Fruit fly (Drosophila melanogaster): Measurements from ENCODE around the gene CG32986.
A peak's percentile ranks its signal among the peaks of the same experiment; 100 is the strongest.

The CG32986 gene

dm6 chr2L:8897954-8898713 is 35.6 kb downstream of the CG32986 start (continued):
- no peak for TF ChIP-seq slp2 (GFP tag; optimal IDR thresholded peaks at IDR 0.05)
- peak; percentile 53 for TF ChIP-seq CG13296 (GFP tag; optimal IDR thresholded peaks at IDR 0.05)
- no peak for TF ChIP-seq CG6683 (GFP tag; optimal IDR thresholded peaks at IDR 0.05)
- peak; percentile 27 for TF ChIP-seq CG6254 (GFP tag; optimal IDR thresholded peaks at IDR 0.05)
- no peak for TF ChIP-seq crp (GFP tag; optimal IDR thresholded peaks at IDR 0.05)
- TF ChIP-seq PHDP (tag; optimal IDR thresholded peaks at IDR 0.05): peak; percentile 51
- no peak for TF ChIP-seq BEAF-32 (GFP tag; optimal IDR thresholded peaks at IDR 0.05)
- peak; percentile 33 for TF ChIP-seq ind (GFP tag; optimal IDR thresholded peaks at IDR 0.05)
- TF ChIP-seq HmgD (GFP tag; optimal IDR thresholded peaks at IDR 0.05): no peak
- no peak for TF ChIP-seq pros (GFP tag; optimal IDR thresholded peaks at IDR 0.05)
- peak; percentile 15 for TF ChIP-seq CG30431 (GFP tag; optimal IDR thresholded peaks at IDR 0.05)
- TF ChIP-seq Hand (GFP tag; optimal IDR thresholded peaks at IDR 0.05): no peak
- TF ChIP-seq CG15479 (GFP tag; optimal IDR thresholded peaks at IDR 0.05): no peak
- TF ChIP-seq chn (GFP tag; optimal IDR thresholded peaks at IDR 0.05): no peak
- no peak for TF ChIP-seq CG14965 (GFP tag; optimal IDR thresholded peaks at IDR 0.05; ENCODE audit: borderline replicate concordance)
- TF ChIP-seq yki (optimal IDR thresholded peaks at IDR 0.05): no peak
- no peak for TF ChIP-seq ab (GFP tag; optimal IDR thresholded peaks at IDR 0.05)
- TF ChIP-seq cwo (GFP tag; optimal IDR thresholded peaks at IDR 0.05): peak; percentile 33
- TF ChIP-seq CG31224 (GFP tag; IDR thresholded peaks at IDR 0.05): peak; percentile 21; the same call in 1 of the 2 replicates
- TF ChIP-seq CG11398 (GFP tag; optimal IDR thresholded peaks at IDR 0.05): no peak
- TF ChIP-seq zfh2 (GFP tag; optimal IDR thresholded peaks at IDR 0.05): peak; percentile 33
- no peak for TF ChIP-seq CG33213 (GFP tag; optimal IDR thresholded peaks at IDR 0.05)
- no peak for TF ChIP-seq CG2889 (GFP tag; IDR thresholded peaks at IDR 0.05)
- no peak for TF ChIP-seq Elba2 (GFP tag; optimal IDR thresholded peaks at IDR 0.05)
- TF ChIP-seq Nf-YC (tag; optimal IDR thresholded peaks at IDR 0.05): peak; percentile 48
- TF ChIP-seq sna (GFP tag; IDR thresholded peaks at IDR 0.05; ENCODE audit: partially characterized antibody): no peak
- peak; percentile 25 for TF ChIP-seq Med (GFP tag)
- TF ChIP-seq CG5245 (GFP tag; optimal IDR thresholded peaks at IDR 0.05): no peak
- peak; percentile 57 for TF ChIP-seq tap (tag; optimal IDR thresholded peaks at IDR 0.05)
- no peak for TF ChIP-seq peb (GFP tag; IDR thresholded peaks at IDR 0.05)
- no peak for TF ChIP-seq HmgZ (tag; optimal IDR thresholded peaks at IDR 0.05)
- no peak for TF ChIP-seq Taf1 (GFP tag; IDR thresholded peaks at IDR 0.05)
- TF ChIP-seq knrl (GFP tag; IDR thresholded peaks at IDR 0.05; ENCODE audit: partially characterized antibody): no peak
- TF ChIP-seq CG1647 (GFP tag; optimal IDR thresholded peaks at IDR 0.05): no peak
- peak; percentile 35 for TF ChIP-seq corto (GFP tag; optimal IDR thresholded peaks at IDR 0.05)
- TF ChIP-seq CG2202 (tag; optimal IDR thresholded peaks at IDR 0.05): no peak
- TF ChIP-seq Sry-δ (GFP tag; optimal IDR thresholded peaks at IDR 0.05): no peak
- peak; percentile 26 for TF ChIP-seq CG1603 (tag; optimal IDR thresholded peaks at IDR 0.05)
- TF ChIP-seq CG43689 (GFP tag; IDR thresholded peaks at IDR 0.05): no peak
- TF ChIP-seq nmo (GFP tag; optimal IDR thresholded peaks at IDR 0.05): peak; percentile 53
- TF ChIP-seq CG18262 (tag; optimal IDR thresholded peaks at IDR 0.05): peak; percentile 64
- no peak for TF ChIP-seq CG10565 (GFP tag; optimal IDR thresholded peaks at IDR 0.05)
- no peak for TF ChIP-seq CG7271 (tag; optimal IDR thresholded peaks at IDR 0.05)
- TF ChIP-seq gcm (GFP tag; optimal IDR thresholded peaks at IDR 0.05): peak; percentile 19
- TF ChIP-seq wor (GFP tag; IDR thresholded peaks at IDR 0.05): peak; percentile 19; the same call in 1 of the 2 replicates
- no peak for TF ChIP-seq zen2 (GFP tag; IDR thresholded peaks at IDR 0.05; ENCODE audit: partially characterized antibody)
- TF ChIP-seq CG34422 (GFP tag; IDR thresholded peaks at IDR 0.05): peak; percentile 22; the same call in 1 of the 3 replicates
- TF ChIP-seq zen (tag; optimal IDR thresholded peaks at IDR 0.05): no peak
- no peak for TF ChIP-seq CG8765 (GFP tag; IDR thresholded peaks at IDR 0.05)

All from whole organism, embryonic.